Fruit fly (Drosophila melanogaster) ovary, adult (tissue): ENCODE results near the gene bru1.
A peak's percentile ranks its signal among the peaks of the same experiment; 100 is the strongest.

Experiments used
- CG17801 ChIP-seq: fragments of 200-800 bp; optimal IDR thresholded peaks from 2 replicates; lab custom pipeline; 2019; ENCODE audit warnings: missing biosample characterization, mild to moderate bottlenecking, missing genetic modification characterization, moderate library complexity; ENCODE audit not compliant: partially characterized antibody

Gene bru1

DNA sequence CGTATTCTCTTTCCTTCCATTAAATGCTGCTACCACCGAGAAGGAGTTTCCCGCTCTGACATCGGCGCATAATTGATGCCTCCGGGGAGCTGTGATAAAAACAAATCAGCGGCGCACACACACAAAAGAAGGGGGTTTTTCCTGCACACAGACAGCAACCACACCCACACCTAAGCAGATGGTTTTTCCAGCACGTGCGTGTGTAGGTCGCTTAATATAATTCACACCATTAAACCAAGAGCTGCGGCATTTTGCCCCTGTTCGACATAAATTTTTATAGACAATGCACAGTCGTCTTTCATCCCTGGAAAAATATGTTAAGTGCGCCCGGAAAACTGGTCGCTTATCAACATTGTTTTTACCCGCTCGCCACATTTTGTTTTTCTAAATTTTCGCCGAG, 77.5 kb downstream of the bru1 start:
- TF ChIP-seq CG17801 (GFP tag; lab: Kevin White, UChicago), result no peak

DNA sequence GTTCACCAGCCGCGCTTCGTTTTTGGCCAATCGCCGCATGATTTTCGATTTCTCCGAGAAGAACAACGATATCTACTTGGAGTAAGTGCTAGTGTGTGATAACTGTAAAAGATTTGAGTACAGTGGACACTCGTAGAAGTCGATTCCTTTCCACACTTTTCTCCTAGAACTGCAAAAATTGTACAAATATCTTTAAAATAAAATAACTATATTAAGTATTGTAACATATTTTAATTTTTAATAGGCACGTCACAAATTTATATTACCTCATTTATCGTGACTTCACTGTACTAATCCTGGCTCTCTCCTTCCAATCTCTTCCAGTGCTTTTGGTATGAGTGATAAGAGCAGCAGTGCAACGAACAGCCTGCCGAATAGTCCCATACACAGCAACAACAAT, 96.5 kb downstream of the bru1 start:
- TF ChIP-seq CG17801 (GFP tag; lab: Kevin White, UChicago), result peak; percentile 89

DNA sequence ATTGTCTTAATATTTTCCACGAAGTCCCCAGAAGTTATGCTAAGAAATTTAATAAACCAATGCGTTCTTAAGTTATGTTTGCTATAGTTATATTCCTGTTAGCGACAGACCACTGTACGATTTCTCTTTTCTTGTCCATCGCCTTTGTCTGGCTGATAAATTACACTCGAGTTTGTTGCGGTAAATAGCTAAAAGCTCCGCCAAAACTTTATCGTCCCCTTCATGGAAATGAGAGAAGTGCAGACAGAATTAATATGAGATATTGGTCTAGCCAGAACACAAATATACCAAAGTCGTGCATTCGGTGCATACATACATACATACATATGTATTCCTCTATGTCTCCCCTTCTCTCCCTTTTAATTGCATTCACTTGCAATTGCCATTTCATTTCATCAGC, 97.6 kb downstream of the bru1 start:
- no peak for TF ChIP-seq CG17801 (GFP tag; lab: Kevin White, UChicago)

DNA sequence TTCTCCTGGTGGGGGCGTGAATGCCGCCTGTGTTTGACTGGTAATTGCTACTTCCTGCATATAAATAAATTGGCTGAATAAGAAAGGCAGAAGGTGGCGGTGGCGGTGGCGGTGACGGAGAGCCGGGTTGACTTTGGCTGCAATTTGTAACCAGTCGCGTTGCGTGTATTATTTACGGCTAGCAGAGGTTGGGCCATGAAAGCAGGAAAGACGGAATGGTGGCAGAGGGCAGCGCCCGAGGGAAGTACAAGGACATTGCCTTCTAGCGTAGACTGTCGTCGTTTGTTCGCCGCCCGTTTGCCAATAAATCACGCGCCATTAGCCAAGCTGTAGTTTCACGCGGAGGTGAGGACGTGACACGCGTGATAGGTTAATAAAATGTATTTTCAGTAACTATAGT, 106.3 kb downstream of the bru1 start:
- no peak for TF ChIP-seq CG17801 (GFP tag; lab: Kevin White, UChicago)

DNA sequence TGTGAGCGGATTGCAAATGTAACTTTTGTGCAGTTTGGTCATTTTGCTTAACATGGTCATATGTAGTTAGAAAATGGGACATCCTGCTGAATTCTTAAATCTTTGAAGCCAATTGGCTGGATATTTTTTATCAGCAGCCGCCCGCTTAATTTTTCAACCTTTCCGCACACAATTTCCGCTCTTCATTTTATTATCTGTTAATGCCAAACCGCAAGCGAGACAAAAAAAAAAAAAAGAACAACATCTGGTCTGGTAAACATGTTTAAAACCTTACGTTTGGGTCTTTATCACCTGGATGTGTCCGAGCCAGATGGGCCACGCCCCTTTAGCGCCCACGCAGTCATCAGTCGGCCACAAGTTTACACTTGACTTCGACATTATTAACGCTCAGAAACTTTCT, 115.4 kb downstream of the bru1 start:
- TF ChIP-seq CG17801 (GFP tag; lab: Kevin White, UChicago), result no peak

DNA sequence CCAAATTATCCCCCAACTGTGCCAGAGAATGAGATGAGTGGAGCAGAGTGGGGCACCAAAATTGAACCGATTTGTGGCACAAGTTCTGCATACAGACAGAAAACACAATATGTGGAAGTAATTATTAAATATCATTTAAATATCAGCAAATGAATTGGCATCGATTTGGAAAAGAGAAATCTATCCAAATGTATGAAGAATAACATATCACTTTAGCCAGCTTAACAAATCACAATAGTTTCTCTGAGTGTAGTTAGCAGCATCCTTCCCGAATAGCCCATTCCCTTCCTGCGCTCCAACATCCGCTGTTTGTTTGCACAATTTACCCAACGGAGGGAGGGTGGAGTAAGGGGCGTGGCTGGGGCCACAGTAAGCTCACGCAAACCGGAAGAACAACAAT, 140.0 kb downstream of the bru1 start:
- no peak for TF ChIP-seq CG17801 (GFP tag; lab: Kevin White, UChicago)

DNA sequence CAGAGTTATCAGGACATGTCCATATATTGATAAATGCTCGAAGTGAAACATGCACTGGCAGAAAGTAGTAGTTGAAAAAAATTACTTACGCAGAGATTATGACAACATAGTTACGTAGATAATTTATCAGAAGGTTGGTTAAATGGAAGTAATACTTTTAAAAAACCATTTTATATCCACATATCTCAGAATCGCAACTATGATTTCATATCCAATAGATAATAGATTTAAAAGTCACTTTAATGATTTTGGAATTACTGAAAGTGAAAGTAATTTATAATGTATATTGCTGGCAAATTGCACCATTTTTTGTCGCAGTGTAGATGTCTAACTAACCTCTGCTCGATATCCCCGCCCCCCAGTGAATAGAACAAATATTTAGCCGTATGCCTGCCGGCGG, 162.4 kb downstream of the bru1 start:
- no peak for TF ChIP-seq CG17801 (GFP tag; lab: Kevin White, UChicago)

DNA sequence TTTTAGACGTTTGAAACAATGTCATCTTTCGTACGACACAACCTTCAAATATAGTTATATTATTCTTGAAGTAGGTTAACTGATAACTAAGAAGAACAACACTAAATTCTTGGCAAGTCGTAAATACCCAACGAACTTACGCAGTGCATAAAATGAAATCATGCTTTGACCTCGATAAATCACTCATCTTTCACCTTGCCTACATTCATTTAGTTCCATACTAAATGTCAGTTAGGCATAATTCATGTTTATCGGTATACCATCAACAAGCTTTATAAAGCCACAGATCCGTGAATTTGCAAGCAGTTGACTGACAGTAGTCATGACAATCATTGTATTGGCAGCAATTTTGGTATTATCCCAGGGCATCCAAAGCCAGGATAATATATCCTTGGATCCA, 163.7 kb downstream of the bru1 start, which contains the start of gene CG31862:
Gene CG31862, plus strand, starts transcription at position 301 of the 400 bp plus-strand sequence.
- TF ChIP-seq CG17801 (GFP tag; lab: Kevin White, UChicago), result no peak

DNA sequence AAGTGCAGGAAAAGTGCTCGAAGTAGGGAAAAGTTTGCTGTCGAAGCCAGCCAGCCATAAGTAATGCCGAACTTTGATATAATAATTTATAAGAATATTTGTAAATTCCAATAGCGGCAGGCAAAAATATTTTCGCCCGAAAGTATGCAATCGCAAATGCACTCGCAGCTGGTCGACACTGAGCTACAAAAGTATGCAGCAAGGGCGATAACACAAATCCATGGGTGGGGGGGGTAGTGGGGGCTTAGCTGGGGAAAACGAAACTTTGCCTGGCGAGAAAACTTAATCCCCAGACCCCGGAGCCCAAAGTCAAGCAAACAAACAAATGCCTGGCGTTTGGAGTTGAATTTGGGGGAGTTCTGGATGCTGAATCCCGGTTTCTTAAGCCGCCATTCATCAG, 166.9 kb downstream of the bru1 start:
- no peak for TF ChIP-seq CG17801 (GFP tag; lab: Kevin White, UChicago)

DNA sequence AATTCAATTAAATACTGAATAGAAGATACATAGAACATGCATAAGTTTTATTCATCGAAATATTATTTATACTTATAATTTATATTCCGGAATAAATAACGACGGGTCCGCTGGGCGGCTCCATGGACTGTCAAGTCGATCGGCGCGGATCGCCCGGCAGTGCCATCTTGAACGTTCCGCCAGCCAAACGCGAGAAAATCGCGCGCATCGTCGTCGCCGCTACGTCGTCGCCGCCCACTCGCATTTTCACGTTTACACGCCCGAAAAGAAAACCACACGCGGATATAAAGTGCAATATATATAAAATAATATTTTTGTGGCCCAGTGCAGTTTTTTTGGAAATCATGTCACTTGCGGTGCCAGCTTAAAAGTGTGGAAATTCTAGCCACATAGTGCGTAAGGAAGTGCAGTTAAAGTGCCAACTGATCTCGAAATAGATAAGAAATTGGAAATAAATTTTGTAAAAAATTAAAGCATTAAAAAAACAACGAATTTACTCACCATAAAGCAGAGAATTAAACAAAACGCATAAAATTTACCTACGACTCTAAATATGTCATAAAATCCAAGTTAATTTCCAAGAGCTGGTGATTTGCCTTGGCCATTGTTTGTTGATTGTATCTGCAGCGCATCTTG, 168.9 kb downstream of the bru1 start, which contains the start of the genes bru2 and CG43813:
Gene bru2, plus strand, starts transcription at position 586 of the 636 bp plus-strand sequence.
Gene CG43813, minus strand, starts transcription at position 633 of the 636 bp plus-strand sequence.
- TF ChIP-seq CG17801 (GFP tag; lab: Kevin White, UChicago), result no peak

DNA sequence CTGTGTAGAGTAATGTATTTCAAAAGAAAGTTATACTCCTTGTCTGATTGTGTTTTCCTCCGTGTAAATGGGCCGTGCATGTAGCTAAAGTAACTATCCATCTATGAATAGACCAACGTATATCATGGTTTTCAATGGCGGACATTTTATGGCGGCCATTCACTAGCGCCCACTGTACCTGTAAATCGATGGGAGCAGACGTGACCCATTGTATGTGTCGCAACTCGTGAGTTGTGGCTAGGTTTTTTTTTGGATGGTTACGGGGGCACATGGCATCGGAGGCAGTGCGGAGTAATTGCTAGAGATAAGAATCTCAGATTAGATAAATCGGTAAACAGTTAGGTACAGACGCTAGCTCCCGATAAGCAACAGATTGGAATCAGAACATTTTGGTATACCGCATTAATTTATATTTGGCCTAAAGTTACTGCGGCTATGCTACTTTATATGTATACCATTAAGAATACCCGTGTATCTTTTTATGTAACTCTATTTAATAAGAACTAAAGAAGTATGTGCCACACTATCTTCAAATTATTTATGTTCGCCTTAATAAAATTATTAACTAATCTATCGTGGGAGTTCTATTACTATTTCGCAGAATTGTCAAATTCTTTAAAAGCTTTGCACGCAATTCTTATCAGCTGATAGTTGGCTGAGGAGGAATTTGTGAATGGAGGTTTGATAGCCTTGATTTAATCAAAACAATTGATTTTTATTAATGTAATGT, 171.5 kb downstream of the bru1 start:
- TF ChIP-seq CG17801 (GFP tag; lab: Kevin White, UChicago), result no peak

DNA sequence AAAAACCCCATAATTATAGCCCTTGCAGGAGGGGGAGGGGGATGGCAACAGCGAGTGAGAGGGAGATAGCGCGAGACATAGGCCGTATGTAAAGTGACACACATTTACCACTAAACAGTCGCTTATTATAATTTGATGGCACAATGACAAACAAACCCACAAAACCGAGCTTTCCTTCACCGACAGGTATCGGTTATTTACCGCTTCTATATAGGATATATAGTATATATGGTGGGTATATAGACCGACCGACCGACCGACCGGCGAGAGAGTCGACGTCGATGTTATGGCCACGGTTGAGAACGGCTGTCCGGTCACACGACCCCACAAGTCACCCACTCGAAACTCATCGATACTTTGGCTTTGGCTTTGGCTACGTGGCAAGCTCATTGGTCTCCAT, 172.2 kb downstream of the bru1 start:
- no peak for TF ChIP-seq CG17801 (GFP tag; lab: Kevin White, UChicago)

DNA sequence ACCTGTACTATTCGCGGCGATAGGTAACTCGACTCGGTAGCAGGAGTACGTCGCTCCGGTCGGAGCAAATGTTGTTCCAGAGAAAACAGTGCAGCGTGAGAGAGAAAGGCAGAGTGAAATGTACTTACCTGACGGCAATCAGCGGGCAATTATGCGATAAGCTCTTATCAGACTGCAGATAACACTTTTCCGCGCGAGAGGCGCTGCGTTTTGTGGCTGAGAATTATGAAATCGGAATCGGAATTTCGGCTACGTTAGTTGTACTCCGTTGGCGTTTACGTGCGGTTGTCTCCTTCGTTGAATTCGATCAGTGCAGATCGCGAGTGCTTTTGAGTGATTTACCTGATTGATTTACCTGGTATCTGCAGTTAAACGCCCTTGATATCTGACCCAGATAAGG, 173.1 kb downstream of the bru1 start:
- no peak for TF ChIP-seq CG17801 (GFP tag; lab: Kevin White, UChicago)

DNA sequence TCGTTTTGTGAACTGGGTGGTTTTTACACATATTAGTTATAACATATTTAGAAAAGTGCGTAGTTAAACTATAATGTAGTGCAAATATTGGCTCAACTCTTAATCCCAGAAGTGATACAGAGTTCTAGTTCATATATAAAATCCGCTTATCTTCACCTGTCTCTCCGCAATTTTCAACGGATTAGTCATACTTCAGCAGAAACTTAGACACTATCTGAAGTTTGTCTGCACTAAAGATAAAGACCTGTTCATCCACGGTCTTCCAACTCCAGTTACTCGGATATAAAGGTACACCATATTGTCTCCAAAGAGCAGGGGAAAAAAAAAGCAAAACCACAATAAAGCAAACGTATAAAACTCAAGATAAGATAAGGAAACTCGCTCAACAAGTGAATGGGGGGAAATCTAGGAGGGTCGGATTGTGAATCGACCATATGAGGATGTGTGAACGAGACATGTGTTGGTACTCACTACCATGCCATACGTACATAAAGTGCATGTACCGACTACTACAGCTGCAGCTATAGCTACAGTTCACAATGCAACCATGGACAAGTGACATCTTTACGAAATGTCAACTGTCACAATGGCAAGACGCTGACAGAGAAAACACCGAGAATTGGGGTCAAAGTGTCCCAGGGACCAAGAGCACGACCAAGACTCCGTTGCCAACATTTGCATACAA, 173.7 kb downstream of the bru1 start:
- TF ChIP-seq CG17801 (GFP tag; lab: Kevin White, UChicago), result no peak

DNA sequence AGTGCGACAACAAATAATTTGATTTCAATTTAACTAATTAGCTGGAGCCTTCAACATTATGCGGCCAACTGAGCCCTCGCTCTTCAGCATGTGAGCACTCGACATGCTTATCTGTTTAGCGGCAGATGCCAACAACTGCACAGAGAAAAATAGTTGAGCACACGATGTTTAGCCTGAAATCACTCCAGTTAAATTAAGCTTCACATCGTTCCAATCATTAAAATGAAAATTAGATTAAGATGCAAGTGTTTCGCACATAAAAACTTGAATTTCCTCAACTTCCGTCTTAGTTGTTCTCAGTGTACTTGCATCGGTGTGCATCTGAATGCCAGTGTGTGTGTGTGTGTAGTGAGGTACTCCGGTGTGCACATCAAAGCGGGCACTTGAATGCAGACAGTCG, 176.1 kb downstream of the bru1 start:
- no peak for TF ChIP-seq CG17801 (GFP tag; lab: Kevin White, UChicago)
